Fruit fly (Drosophila melanogaster): ENCODE data around the gene CG13308.

The CG13308 gene

DNA sequence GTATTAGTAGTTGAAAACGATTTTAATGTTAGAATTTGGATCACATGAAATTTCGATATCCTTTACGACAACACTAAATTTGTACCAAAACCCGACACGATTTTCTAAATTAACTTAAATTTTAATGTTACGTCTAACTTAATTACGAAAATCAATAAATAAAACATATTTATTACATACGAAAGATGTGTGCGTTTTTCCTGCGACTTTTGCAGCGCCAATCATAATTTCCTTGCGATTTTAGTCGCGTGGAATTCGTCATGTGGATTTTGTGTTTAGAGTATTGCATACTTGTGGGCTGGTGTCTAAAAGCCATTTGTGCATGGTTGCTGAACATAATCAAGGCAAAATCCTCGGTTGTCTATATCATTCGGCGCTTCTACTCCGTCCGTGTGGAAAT is 9.8 kb upstream of the CG13308 start:
- TF ChIP-seq CG11762 (GFP tag; optimal IDR thresholded peaks at IDR 0.05; ENCODE audit: insufficient read depth) (no peak), Blimp-1 (GFP tag; optimal IDR thresholded peaks at IDR 0.05) (no peak), Eip93F (GFP tag; optimal IDR thresholded peaks at IDR 0.05) (no peak), CG3919 (GFP tag; optimal IDR thresholded peaks at IDR 0.05) (no peak), CG32006 (GFP tag; optimal IDR thresholded peaks at IDR 0.05) (no peak), CG8632 (GFP tag; optimal IDR thresholded peaks at IDR 0.05) (no peak), cyc (GFP tag; optimal IDR thresholded peaks at IDR 0.05) (no peak), Sox15 (GFP tag; optimal IDR thresholded peaks at IDR 0.05) (no peak), Hr39 (GFP tag; optimal IDR thresholded peaks at IDR 0.05) (no peak), CG8319 (GFP tag; optimal IDR thresholded peaks at IDR 0.05) (no peak), Ets21C (GFP tag; optimal IDR thresholded peaks at IDR 0.05) (no peak), salr (GFP tag; optimal IDR thresholded peaks at IDR 0.05) (no peak)

DNA sequence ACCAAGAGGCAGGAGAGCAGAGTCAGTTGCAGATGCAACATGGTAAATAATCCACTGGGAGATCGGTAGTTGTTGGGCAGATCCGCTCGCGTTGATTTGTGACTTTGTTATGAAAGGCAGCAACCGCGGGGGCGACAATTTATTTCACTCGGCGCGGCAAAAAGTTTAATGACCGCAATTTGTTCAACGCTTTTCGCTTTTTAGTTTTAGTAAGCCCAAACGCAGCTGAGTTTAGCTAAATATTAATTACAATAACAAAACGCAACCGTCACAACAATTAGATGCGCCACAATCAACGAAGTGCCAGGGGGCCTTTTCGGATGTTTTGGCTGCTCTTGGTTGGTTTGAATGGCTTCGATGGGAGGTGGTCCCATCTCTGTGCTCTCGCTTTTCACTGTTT is 7.9 kb upstream of the CG13308 start, which contains the start of gene CG13310:
CG13310 (minus strand) TSS at position 101 of the 400 bp plus-strand sequence.
- TF ChIP-seq CG32006 (GFP tag; optimal IDR thresholded peaks at IDR 0.05) (no peak), CG6854 (GFP tag; optimal IDR thresholded peaks at IDR 0.05) (no peak), CG9139 (GFP tag; optimal IDR thresholded peaks at IDR 0.05) (no peak), spab (GFP tag; optimal IDR thresholded peaks at IDR 0.05) (no peak), Sox102F (GFP tag; optimal IDR thresholded peaks at IDR 0.05) (no peak), esn (GFP tag; optimal IDR thresholded peaks at IDR 0.05) (no peak), Sox15 (GFP tag; optimal IDR thresholded peaks at IDR 0.05) (no peak), vri (GFP tag; optimal IDR thresholded peaks at IDR 0.05) (no peak), CG34406 (GFP tag; optimal IDR thresholded peaks at IDR 0.05) (no peak), lz (GFP tag; optimal IDR thresholded peaks at IDR 0.05) (no peak)

DNA sequence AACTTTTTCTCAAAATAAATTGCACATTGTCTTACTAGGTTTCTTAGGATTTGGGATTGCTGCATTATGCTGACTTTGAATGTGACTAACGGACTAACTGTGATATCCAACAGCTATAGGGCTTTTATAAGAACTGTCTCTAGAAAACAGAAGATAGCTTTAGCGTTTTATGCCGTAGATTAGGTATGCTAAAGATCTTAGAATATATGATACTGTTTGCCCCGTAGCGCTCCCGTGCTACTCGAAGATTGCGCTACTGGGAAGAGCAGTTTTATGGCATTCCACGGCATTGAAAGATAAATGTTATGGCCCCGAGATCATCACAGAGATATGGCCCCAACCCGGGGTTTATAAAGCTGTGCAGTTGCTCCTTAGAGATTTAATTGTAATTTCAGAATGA is 6.3 kb upstream of the CG13308 start, which contains the start of the genes CG13311 and CG34426:
CG13311 (minus strand) TSS at position 101 of the 400 bp plus-strand sequence.
CG34426 (plus strand) TSS at position 400 of the 400 bp plus-strand sequence.
- TF ChIP-seq ss (GFP tag; optimal IDR thresholded peaks at IDR 0.05) (no peak), Hr38 (GFP tag; optimal IDR thresholded peaks at IDR 0.05) (no peak), Ets21C (GFP tag; optimal IDR thresholded peaks at IDR 0.05) (no peak), CG16779 (tag; optimal IDR thresholded peaks at IDR 0.05) (no peak), Met (GFP tag; optimal IDR thresholded peaks at IDR 0.05) (no peak), CG11902 (GFP tag; optimal IDR thresholded peaks at IDR 0.05) (no peak), CG32006 (GFP tag; optimal IDR thresholded peaks at IDR 0.05) (no peak), CG15336 (GFP tag; IDR thresholded peaks at IDR 0.05) (no peak), Sox102F (GFP tag; optimal IDR thresholded peaks at IDR 0.05) (no peak), dac (GFP tag; optimal IDR thresholded peaks at IDR 0.05) (no peak), CG4318 (GFP tag; optimal IDR thresholded peaks at IDR 0.05) (no peak), CG10631 (GFP tag; optimal IDR thresholded peaks at IDR 0.05) (no peak), achi (GFP tag; optimal IDR thresholded peaks at IDR 0.05) (no peak), CG8319 (GFP tag; optimal IDR thresholded peaks at IDR 0.05) (no peak), Eip93F (GFP tag; optimal IDR thresholded peaks at IDR 0.05) (no peak), topi (GFP tag; optimal IDR thresholded peaks at IDR 0.05) (no peak), CG3919 (GFP tag; optimal IDR thresholded peaks at IDR 0.05) (no peak), vri (GFP tag; optimal IDR thresholded peaks at IDR 0.05) (no peak), CG6854 (GFP tag; optimal IDR thresholded peaks at IDR 0.05) (no peak), net (GFP tag; optimal IDR thresholded peaks at IDR 0.05) (no peak)

DNA sequence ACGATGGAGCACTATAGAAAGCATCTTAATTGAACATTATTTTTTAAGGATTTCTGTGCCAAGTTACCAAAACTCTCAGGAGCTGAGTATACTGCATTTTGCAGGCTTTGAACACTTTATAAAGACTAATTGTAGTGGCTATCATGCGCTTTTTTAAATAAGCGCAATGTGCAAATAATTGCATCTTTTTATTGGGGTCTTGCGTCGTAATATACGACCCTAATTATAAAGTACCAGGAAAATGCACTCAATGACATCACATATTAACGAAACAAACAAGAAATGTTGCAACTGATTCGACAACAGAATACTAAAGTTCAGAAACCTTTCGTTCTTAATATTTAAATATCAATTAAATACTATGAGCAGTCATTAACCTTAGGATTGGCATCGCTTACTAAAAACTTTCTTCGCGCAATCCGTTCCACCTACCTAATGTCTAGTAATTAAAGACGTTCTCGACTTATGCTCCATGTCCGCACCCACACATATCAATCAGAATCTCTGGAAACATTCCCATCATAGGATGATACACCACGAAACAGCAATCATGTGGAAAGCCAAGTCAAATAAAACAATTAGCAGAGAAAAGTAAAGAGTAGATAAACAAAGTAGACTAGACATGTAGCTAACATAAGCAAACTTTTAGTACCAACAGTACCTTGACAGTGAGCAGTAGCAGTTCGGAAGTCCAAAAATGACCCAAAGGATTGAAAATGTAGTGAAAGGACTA is 4.1 kb upstream of the CG13308 start, which contains the start of the genes CG32023 and CG34427:
CG32023 (minus strand) TSS at position 101 of the 733 bp plus-strand sequence.
CG34427 (plus strand) TSS at position 683 of the 733 bp plus-strand sequence.
- no peak for TF ChIP-seq Blimp-1 (GFP tag; optimal IDR thresholded peaks at IDR 0.05)
- no peak for TF ChIP-seq topi (GFP tag; optimal IDR thresholded peaks at IDR 0.05)
- no peak for TF ChIP-seq acj6 (GFP tag; optimal IDR thresholded peaks at IDR 0.05)
- TF ChIP-seq Eip78C (GFP tag) = no peak
- no peak for TF ChIP-seq dsx (GFP tag; optimal IDR thresholded peaks at IDR 0.05; ENCODE audit: poor library complexity, severe bottlenecking)
- TF ChIP-seq Met (GFP tag; optimal IDR thresholded peaks at IDR 0.05) = no peak
- TF ChIP-seq Eip93F (GFP tag; optimal IDR thresholded peaks at IDR 0.05) = no peak
- TF ChIP-seq CG6276 (GFP tag; optimal IDR thresholded peaks at IDR 0.05) = no peak
- TF ChIP-seq CG8119 (GFP tag; IDR thresholded peaks at IDR 0.05) = no peak
- no peak for TF ChIP-seq Hr38 (GFP tag; optimal IDR thresholded peaks at IDR 0.05)
